Worm (Caenorhabditis elegans): ENCODE results near the gene Y53G8AR.5.

DNA sequence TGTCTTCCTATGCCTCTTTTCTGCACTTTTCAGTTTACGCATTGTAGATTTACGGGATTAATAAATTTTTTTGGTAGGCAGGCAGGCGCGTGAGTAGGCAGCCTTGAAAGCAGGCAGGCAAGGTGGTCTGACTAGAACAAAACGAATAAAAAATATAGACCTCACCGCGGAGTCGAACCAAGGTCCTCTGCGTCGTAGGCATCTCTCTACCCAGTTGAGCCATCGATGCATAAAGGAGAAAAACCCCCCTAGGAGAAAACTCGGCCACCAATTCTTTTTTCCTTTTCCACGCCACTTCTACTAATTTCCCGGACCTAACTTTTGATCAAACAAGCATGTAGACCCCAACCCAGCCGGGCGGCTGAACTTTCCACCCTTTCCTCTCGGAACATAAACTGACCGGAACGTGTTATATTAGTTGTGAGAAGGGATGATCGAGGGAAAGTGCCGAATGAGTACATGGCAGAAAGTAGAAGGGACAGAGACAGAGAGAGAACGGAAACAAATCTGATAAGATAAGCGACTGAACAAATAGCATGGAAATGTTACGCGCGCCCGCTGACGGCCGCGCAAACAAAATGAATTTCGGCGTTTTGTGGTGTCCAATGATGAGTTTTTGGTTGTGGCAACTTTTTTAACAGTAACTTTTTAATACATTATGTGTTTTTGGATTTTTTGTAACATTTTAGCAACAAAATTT lies 42.2 kb downstream of the Y53G8AR.5 start:
- TF ChIP-seq T22C8.4 (GFP tag; IDR thresholded peaks at IDR 0.05) (no peak), ztf-29 (GFP tag; IDR thresholded peaks at IDR 0.05) (no peak), flt-1 (GFP tag; IDR thresholded peaks at IDR 0.05) (no peak)

Data from whole organism, midembryonic.